Fruit fly (Drosophila melanogaster) whole organism, prepupa: Measurements from ENCODE around the gene Wsck.

Experiments used
- CG10669 ChIP-seq: fragments of 200-800 bp; sonication (Bioruptor generic); optimal IDR thresholded peaks from 3 replicates; lab custom pipeline; 2018; ENCODE audit warnings: missing biosample characterization, mild to moderate bottlenecking, missing genetic modification characterization, moderate library complexity
- CG11294 ChIP-seq: fragments of 200-800 bp; sonication (Bioruptor generic); IDR thresholded peaks from 2 replicates; pipeline ENCODE4 v1.3.6; 2022; ENCODE audit warnings: missing biosample characterization, missing genetic modification characterization
- CG1621 ChIP-seq: fragments of 200-800 bp; sonication (Bioruptor generic); optimal IDR thresholded peaks from 3 replicates; lab custom pipeline; 2018; ENCODE audit warnings: missing biosample characterization, mild to moderate bottlenecking, missing genetic modification characterization
- CG3032 ChIP-seq: fragments of 200-800 bp; optimal IDR thresholded peaks from 2 replicates; lab custom pipeline; 2019; ENCODE audit warnings: missing biosample characterization, mild to moderate bottlenecking, missing genetic modification characterization, moderate library complexity
- CG31627 ChIP-seq: fragments of 200-800 bp; sonication (Bioruptor generic); optimal IDR thresholded peaks from 3 replicates; lab custom pipeline; 2016; ENCODE audit warnings: missing biosample characterization, missing genetic modification characterization
- CG32006 ChIP-seq: fragments of 200-800 bp; sonication (Bioruptor generic); optimal IDR thresholded peaks from 3 replicates; lab custom pipeline; 2017; ENCODE audit warnings: missing biosample characterization, mild to moderate bottlenecking, missing genetic modification characterization
- CG3919 ChIP-seq: fragments of 200-800 bp; sonication (Bioruptor generic); optimal IDR thresholded peaks from 3 replicates; lab custom pipeline; 2016; ENCODE audit warnings: missing biosample characterization, missing genetic modification characterization
- CG4318 ChIP-seq: fragments of 200-800 bp; sonication (Bioruptor generic); optimal IDR thresholded peaks from 3 replicates; lab custom pipeline; 2017; ENCODE audit warnings: missing biosample characterization, mild to moderate bottlenecking, missing genetic modification characterization
- CG6163 ChIP-seq: fragments of 200-800 bp; sonication (Bioruptor generic); IDR thresholded peaks from 3 replicates; pipeline ENCODE4 v1.3.6; 2022; ENCODE audit warnings: missing biosample characterization, missing genetic modification characterization
- CG6276 ChIP-seq: fragments of 200-800 bp; sonication (Bioruptor generic); optimal IDR thresholded peaks from 2 replicates; lab custom pipeline; 2017; ENCODE audit warnings: missing biosample characterization, mild to moderate bottlenecking, missing genetic modification characterization
- CG6808 ChIP-seq: fragments of 200-800 bp; sonication (Bioruptor generic); optimal IDR thresholded peaks from 3 replicates; lab custom pipeline; 2017; ENCODE audit warnings: missing biosample characterization, missing genetic modification characterization, mild to moderate bottlenecking, moderate library complexity, missing genetic modification reagents
- CG7368 ChIP-seq: fragments of 200-800 bp; sonication (Bioruptor generic); optimal IDR thresholded peaks from 3 replicates; lab custom pipeline; 2016; ENCODE audit warnings: missing biosample characterization, missing genetic modification characterization
- CG8319 ChIP-seq: fragments of 200-800 bp; sonication (Bioruptor generic); optimal IDR thresholded peaks from 3 replicates; lab custom pipeline; 2016; ENCODE audit warnings: missing biosample characterization, missing genetic modification characterization
- CG8632 ChIP-seq: fragments of 200-800 bp; sonication (Bioruptor generic); optimal IDR thresholded peaks from 3 replicates; lab custom pipeline; 2016; ENCODE audit warnings: missing biosample characterization, missing genetic modification characterization
- CG9139 ChIP-seq: fragments of 200-800 bp; sonication (Bioruptor generic); optimal IDR thresholded peaks from 3 replicates; lab custom pipeline; 2017; ENCODE audit warnings: missing biosample characterization, mild to moderate bottlenecking, missing genetic modification characterization
- Eip75B ChIP-seq: fragments of 200-800 bp; sonication (Bioruptor generic); optimal IDR thresholded peaks from 3 replicates; lab custom pipeline; 2016; ENCODE audit warnings: missing biosample characterization, missing genetic modification characterization
- Eip78C ChIP-seq: fragments of 200-800 bp; sonication (Bioruptor generic); peaks from one replicate; lab custom pipeline; 2016; ENCODE audit warnings: missing biosample characterization, missing genetic modification characterization
- Eip93F ChIP-seq: fragments of 200-800 bp; sonication (Bioruptor generic); optimal IDR thresholded peaks from 2 replicates; lab custom pipeline; 2016; ENCODE audit warnings: missing biosample characterization, mild to moderate bottlenecking, missing genetic modification characterization
- Ets96B ChIP-seq: fragments of 200-800 bp; optimal IDR thresholded peaks from 2 replicates; lab custom pipeline; 2019; ENCODE audit warnings: missing biosample characterization, mild to moderate bottlenecking, missing genetic modification characterization, moderate library complexity
- Gug ChIP-seq: fragments of 200-800 bp; sonication (Bioruptor generic); IDR thresholded peaks from 2 replicates; pipeline ENCODE4 v1.3.6; 2022; ENCODE audit warnings: missing biosample characterization, missing genetic modification characterization
- Hr38 ChIP-seq: sonication (Bioruptor generic); optimal IDR thresholded peaks from 2 replicates; lab custom pipeline; 2016; ENCODE audit warnings: missing biosample characterization, missing genetic modification characterization
- Hr39 ChIP-seq: fragments of 200-800 bp; sonication (Bioruptor generic); optimal IDR thresholded peaks from 2 replicates; lab custom pipeline; 2016; ENCODE audit warnings: missing biosample characterization, missing genetic modification characterization
- Hr4 ChIP-seq: fragments of 200-800 bp; sonication (Bioruptor generic); optimal IDR thresholded peaks from 3 replicates; lab custom pipeline; 2016; ENCODE audit warnings: missing biosample characterization, missing genetic modification characterization
- Sox14 ChIP-seq: fragments of 200-800 bp; sonication (Bioruptor generic); optimal IDR thresholded peaks from 3 replicates; lab custom pipeline; 2016; ENCODE audit warnings: missing biosample characterization, missing genetic modification characterization
- achi ChIP-seq: fragments of 200-800 bp; sonication (Bioruptor generic); optimal IDR thresholded peaks from 3 replicates; lab custom pipeline; 2016; ENCODE audit warnings: missing biosample characterization, missing genetic modification characterization
- cyc ChIP-seq: fragments of 200-800 bp; sonication (Bioruptor generic); optimal IDR thresholded peaks from 3 replicates; lab custom pipeline; 2016; ENCODE audit warnings: missing biosample characterization, missing genetic modification characterization
- dac ChIP-seq: fragments of 200-800 bp; sonication (Bioruptor generic); optimal IDR thresholded peaks from 2 replicates; lab custom pipeline; 2017; ENCODE audit warnings: missing biosample characterization, mild to moderate bottlenecking, missing genetic modification characterization
- dsx ChIP-seq: fragments of 200-800 bp; optimal IDR thresholded peaks from 3 replicates; lab custom pipeline; 2019; ENCODE audit warnings: missing biosample characterization, mild to moderate bottlenecking, missing genetic modification characterization, moderate library complexity; ENCODE audit not compliant: poor library complexity, severe bottlenecking
- eg ChIP-seq: fragments of 200-800 bp; sonication (Bioruptor generic); IDR thresholded peaks from 3 replicates; pipeline ENCODE4 v1.3.6; 2022; ENCODE audit warnings: missing biosample characterization, missing genetic modification characterization
- fd59A ChIP-seq: fragments of 200-800 bp; sonication (Bioruptor generic); optimal IDR thresholded peaks from 2 replicates; lab custom pipeline; 2017; ENCODE audit warnings: missing biosample characterization, mild to moderate bottlenecking, missing genetic modification characterization, missing genetic modification reagents
- lz ChIP-seq: fragments of 200-800 bp; sonication (Bioruptor generic); optimal IDR thresholded peaks from 3 replicates; lab custom pipeline; 2016; ENCODE audit warnings: missing biosample characterization, missing genetic modification characterization
- net ChIP-seq: fragments of 200-800 bp; sonication (Bioruptor generic); optimal IDR thresholded peaks from 3 replicates; lab custom pipeline; 2016; ENCODE audit warnings: missing biosample characterization, missing genetic modification characterization
- salr ChIP-seq, 2 experiments: fragments of 200-800 bp; sonication (Bioruptor generic); optimal IDR thresholded peaks; 3 replicates each; lab custom pipeline; 2016 to 2018; ENCODE audit warnings: missing biosample characterization in 2 of 2, missing genetic modification characterization in 2 of 2, mild to moderate bottlenecking in 1 of 2
- spab ChIP-seq: fragments of 200-800 bp; sonication (Bioruptor generic); optimal IDR thresholded peaks from 2 replicates; lab custom pipeline; 2017; ENCODE audit warnings: missing biosample characterization, mild to moderate bottlenecking, missing genetic modification characterization, missing genetic modification reagents
- ss ChIP-seq, 2 experiments: fragments of 200-800 bp; sonication (Bioruptor generic); optimal IDR thresholded peaks; 2 replicates in 1 of 2; 3 replicates in 1 of 2; lab custom pipeline; 2017 to 2018; ENCODE audit warnings: mild to moderate bottlenecking in 2 of 2, missing biosample characterization in 2 of 2, missing genetic modification characterization in 2 of 2, moderate library complexity in 1 of 2
- svp ChIP-seq: fragments of 200-800 bp; sonication (Bioruptor generic); peaks from one replicate; lab custom pipeline; 2016; ENCODE audit warnings: missing biosample characterization, missing genetic modification characterization
- topi ChIP-seq: fragments of 200-800 bp; sonication (Bioruptor generic); optimal IDR thresholded peaks from 3 replicates; lab custom pipeline; 2016; ENCODE audit warnings: missing biosample characterization, missing genetic modification characterization

Wsck gene

DNA sequence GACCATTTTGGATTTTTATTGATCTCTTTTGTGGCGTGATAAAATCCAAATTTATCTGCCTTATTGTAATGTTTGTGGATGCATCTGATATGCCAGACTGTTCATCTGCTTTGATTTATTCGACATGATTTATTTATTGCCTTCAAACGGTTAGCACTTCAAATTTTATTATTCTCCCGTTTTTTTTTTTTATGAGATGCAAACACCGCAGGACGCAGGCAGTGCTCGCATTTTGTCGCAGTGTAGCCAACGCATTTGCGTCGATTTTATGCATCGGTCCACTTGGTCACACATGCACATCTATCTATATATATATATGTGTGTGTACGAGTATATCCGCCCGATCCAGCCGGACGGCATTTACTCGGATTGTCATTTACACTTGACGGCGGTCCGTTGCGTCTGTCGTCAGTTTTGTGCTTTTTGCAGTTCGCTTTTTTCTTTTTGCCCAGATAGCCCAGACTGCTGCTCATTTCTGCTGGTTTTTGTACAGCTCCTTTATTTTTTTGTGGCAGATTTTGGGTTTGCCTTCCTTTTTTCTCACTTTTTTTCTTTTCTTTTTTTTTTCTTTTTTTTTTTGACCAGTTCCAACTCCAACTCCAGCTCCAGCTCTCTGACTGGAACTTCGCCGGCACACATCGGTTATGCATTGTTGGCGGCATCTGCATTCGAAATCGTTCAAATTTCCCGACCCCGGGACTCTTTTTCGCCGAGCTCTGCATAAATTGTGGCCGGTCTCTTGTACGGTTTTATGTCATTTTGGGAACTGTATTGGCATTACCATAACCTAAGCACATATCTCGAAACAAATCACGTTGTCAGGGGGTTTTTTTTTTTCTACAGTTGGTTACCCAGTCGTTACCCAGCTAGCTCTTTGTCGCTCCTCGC, 15.8 kb downstream of the Wsck start (continued):
- TF ChIP-seq CG8632 (GFP tag; lab: Kevin White, UChicago) = peak; percentile 74
- TF ChIP-seq lz (GFP tag; lab: Kevin White, UChicago) = peak; percentile 55
- peak; percentile 60 for TF ChIP-seq Eip75B
- TF ChIP-seq Ets96B = peak; percentile 69
- no peak for TF ChIP-seq dac (GFP tag; lab: Kevin White, UChicago)
- TF ChIP-seq CG4318 (GFP tag; lab: Kevin White, UChicago) = peak; percentile 25
- TF ChIP-seq CG8319 (GFP tag; lab: Kevin White, UChicago) = peak; percentile 0
- peak; percentile 42 for TF ChIP-seq cyc
- peak; percentile 34 for TF ChIP-seq topi (GFP tag; lab: Kevin White, UChicago)
- TF ChIP-seq Hr39 (GFP tag; lab: Kevin White, UChicago) = peak; percentile 59
- TF ChIP-seq salr (GFP tag; optimal IDR thresholded peaks at IDR 0.05; lab: Kevin White, UChicago) = peak in 1 of 2 experiments; percentile 30
- no peak; the same call in 1 of the 2 replicates for TF ChIP-seq CG11294 (GFP tag; lab: Robert Waterston, UW)
- TF ChIP-seq CG9139 (GFP tag; lab: Kevin White, UChicago) = peak; percentile 88
- peak; percentile 61 for TF ChIP-seq CG32006 (GFP tag; lab: Kevin White, UChicago)
- TF ChIP-seq CG31627 = peak; percentile 63
- TF ChIP-seq net = peak; percentile 80
- TF ChIP-seq Hr38 = no peak
- peak; percentile 9 for TF ChIP-seq fd59A (GFP tag; lab: Kevin White, UChicago)
- peak; percentile 56 for TF ChIP-seq Eip93F (GFP tag; lab: Kevin White, UChicago)
- TF ChIP-seq achi (GFP tag; lab: Kevin White, UChicago) = peak; percentile 65
- TF ChIP-seq Hr4 (GFP tag; lab: Kevin White, UChicago) = peak; percentile 40
- TF ChIP-seq Eip78C = peak; percentile 84
- TF ChIP-seq CG6276 (GFP tag; lab: Kevin White, UChicago) = peak; percentile 68
- TF ChIP-seq Gug (GFP tag; lab: Robert Waterston, UW) = peak; percentile 45
- TF ChIP-seq eg (GFP tag; lab: Robert Waterston, UW) = peak; percentile 73
- peak; percentile 64 for TF ChIP-seq CG1621 (tag; lab: Kevin White, UChicago)
- no peak for TF ChIP-seq Sox14 (GFP tag; lab: Kevin White, UChicago)
- TF ChIP-seq CG3919 = peak; percentile 37
- peak; percentile 52 for TF ChIP-seq CG3032 (tag; lab: Kevin White, UChicago)
- TF ChIP-seq CG7368 (GFP tag; lab: Kevin White, UChicago) = peak; percentile 45
- peak; percentile 81 for TF ChIP-seq spab

DNA sequence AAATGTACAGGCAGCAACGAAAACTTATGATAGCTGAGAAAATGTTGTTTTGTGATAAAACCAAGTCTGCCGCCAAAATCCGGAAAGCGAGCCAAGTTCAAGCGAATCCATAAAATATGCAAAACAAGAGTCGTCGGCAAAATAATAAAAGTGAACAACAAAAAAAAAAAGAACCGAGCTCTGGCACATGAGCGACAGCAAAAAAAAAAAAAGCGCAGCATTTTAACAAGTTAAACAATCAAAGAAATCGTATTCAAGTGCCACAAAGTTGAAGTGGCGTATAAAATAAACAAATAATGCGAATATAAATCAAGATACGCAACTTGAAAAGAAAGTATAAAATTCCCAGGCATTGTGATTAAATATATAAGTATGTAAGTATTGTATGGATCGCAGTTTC, 21.6 kb downstream of the Wsck start:
- peak; percentile 35 for TF ChIP-seq dsx (GFP tag; lab: Kevin White, UChicago)
- no peak for TF ChIP-seq Sox14 (GFP tag; lab: Kevin White, UChicago)
- TF ChIP-seq CG10669 (GFP tag; lab: Kevin White, UChicago) = peak; percentile 32
- no peak for TF ChIP-seq CG11294 (GFP tag; lab: Robert Waterston, UW)
- peak; percentile 48 to 58 for TF ChIP-seq ss (GFP tag; optimal IDR thresholded peaks at IDR 0.05; lab: Kevin White, UChicago)
- TF ChIP-seq CG3032 (tag; lab: Kevin White, UChicago) = peak; percentile 19
- TF ChIP-seq CG6163 (GFP tag; lab: Robert Waterston, UW) = peak; percentile 71; the same call in 2 of the 3 replicates
- TF ChIP-seq Ets96B = peak; percentile 18
- TF ChIP-seq CG32006 (GFP tag; lab: Kevin White, UChicago) = no peak
- peak; percentile 54 for TF ChIP-seq CG6808 (GFP tag; lab: Kevin White, UChicago)
- peak; percentile 65 for TF ChIP-seq Eip78C
- TF ChIP-seq svp (GFP tag; lab: Kevin White, UChicago) = peak; percentile 65
- TF ChIP-seq CG9139 (GFP tag; lab: Kevin White, UChicago) = peak; percentile 33
- TF ChIP-seq spab = peak; percentile 43
- TF ChIP-seq, all 60 proteins: peak for 11
